Fruit fly (Drosophila melanogaster) whole organism, adult: ENCODE results near the gene CG33489.

ENCODE experiments used
- CG12768 ChIP-seq: fragments of 200-800 bp; sonication (Bioruptor generic); optimal IDR thresholded peaks from 2 replicates; lab custom pipeline; 2017; ENCODE audit warnings: missing biosample characterization, missing genetic modification characterization, mild to moderate bottlenecking, moderate library complexity, missing genetic modification reagents
- CG14711 ChIP-seq: fragments of 200-800 bp; sonication (Bioruptor generic); optimal IDR thresholded peaks from 2 replicates; lab custom pipeline; 2018; ENCODE audit warnings: missing biosample characterization, mild to moderate bottlenecking, missing genetic modification characterization, moderate library complexity
- CG1620 ChIP-seq: fragments of 200-800 bp; sonication (Bioruptor generic); optimal IDR thresholded peaks from 2 replicates; lab custom pipeline; 2016; ENCODE audit warnings: missing biosample characterization, missing genetic modification characterization
- CG5204 ChIP-seq: fragments of 200-800 bp; sonication (Bioruptor generic); optimal IDR thresholded peaks from 2 replicates; lab custom pipeline; 2016; ENCODE audit warnings: missing biosample characterization, missing genetic modification characterization
- CG7045 ChIP-seq: fragments of 200-800 bp; sonication (Bioruptor generic); optimal IDR thresholded peaks from 2 replicates; lab custom pipeline; 2017; ENCODE audit warnings: missing biosample characterization, mild to moderate bottlenecking, missing genetic modification characterization
- CG7101 ChIP-seq: fragments of 200-800 bp; sonication (Bioruptor generic); optimal IDR thresholded peaks from 2 replicates; lab custom pipeline; 2018; ENCODE audit warnings: missing biosample characterization, mild to moderate bottlenecking, missing genetic modification characterization, moderate library complexity
- Clk ChIP-seq: fragments of 200-800 bp; sonication (Bioruptor generic); optimal IDR thresholded peaks from 2 replicates; lab custom pipeline; 2017; ENCODE audit warnings: missing biosample characterization, missing genetic modification characterization
- Mnt ChIP-seq: fragments of 200-800 bp; sonication (Bioruptor generic); optimal IDR thresholded peaks from 2 replicates; lab custom pipeline; 2016; ENCODE audit warnings: missing biosample characterization, mild to moderate bottlenecking, missing genetic modification characterization
- cic ChIP-seq: fragments of 200-800 bp; sonication (Bioruptor generic); optimal IDR thresholded peaks from 2 replicates; lab custom pipeline; 2017; ENCODE audit warnings: missing biosample characterization, mild to moderate bottlenecking, missing genetic modification characterization, moderate library complexity
- cnc ChIP-seq, 2 experiments: fragments of >200 bp; optimal IDR thresholded peaks; 2 replicates each; lab custom pipeline; 2017
- kay ChIP-seq: fragments of 200-800 bp; sonication (Bioruptor generic); peaks from one replicate; lab custom pipeline; 2016; ENCODE audit warnings: missing biosample characterization, missing genetic modification characterization, borderline replicate concordance
- tj ChIP-seq: fragments of 200-800 bp; sonication (Bioruptor generic); optimal IDR thresholded peaks from 3 replicates; lab custom pipeline; 2017; ENCODE audit warnings: missing biosample characterization, mild to moderate bottlenecking, missing genetic modification characterization, moderate library complexity

dm6 chr3L:11557209-11557608, 19.6 kb downstream of the CG33489 start:
- TF ChIP-seq CG7045 (GFP tag; lab: Kevin White, UChicago), result no peak
- TF ChIP-seq CG7101 (tag; lab: Kevin White, UChicago), result no peak
- no peak for TF ChIP-seq cnc (optimal IDR thresholded peaks at IDR 0.05; lab: Kevin White, UChicago)
- TF ChIP-seq cic, result no peak
- no peak for TF ChIP-seq tj
- TF ChIP-seq kay, result no peak
- TF ChIP-seq Mnt, result no peak
- TF ChIP-seq CG12768 (GFP tag; lab: Kevin White, UChicago), result peak; percentile 81
- TF ChIP-seq Clk (GFP tag; lab: Kevin White, UChicago), result no peak
- TF ChIP-seq CG1620 (GFP tag; lab: Kevin White, UChicago), result no peak
- TF ChIP-seq CG14711 (tag; lab: Kevin White, UChicago), result no peak
- no peak for TF ChIP-seq CG5204 (GFP tag; lab: Kevin White, UChicago)
